Worm (Caenorhabditis elegans) whole organism, mixed stage, embryonic: ENCODE data around the gene gro-1.

Source experiments
- M03D4.4 ChIP-seq: sonication (generic microtip); optimal IDR thresholded peaks from 2 replicates; lab custom pipeline; 2017; ENCODE audit warnings: mild to moderate bottlenecking, missing genetic modification characterization, missing compliant biosample characterization
- bed-3 ChIP-seq: fragments of 200-800 bp; sonication (Bioruptor generic); optimal IDR thresholded peaks from 3 replicates; lab custom pipeline; 2018; ENCODE audit warnings: mild to moderate bottlenecking, missing genetic modification characterization, moderate library complexity, missing compliant biosample characterization
- blmp-1 ChIP-seq: fragments of 150-350 bp; optimal IDR thresholded peaks from 2 replicates; lab custom pipeline; 2014; ENCODE audit warnings: missing biosample characterization, missing genetic modification characterization
- ceh-39 ChIP-seq: fragments of 150-350 bp; optimal IDR thresholded peaks from 2 replicates; lab custom pipeline; 2014; ENCODE audit warnings: missing biosample characterization, missing genetic modification characterization
- ceh-43 ChIP-seq: fragments of 200-800 bp; sonication (Bioruptor generic); optimal IDR thresholded peaks from 2 replicates; lab custom pipeline; 2018; ENCODE audit warnings: mild to moderate bottlenecking, missing genetic modification characterization, moderate library complexity, missing compliant biosample characterization
- ceh-83 ChIP-seq: fragments of 200-800 bp; sonication (Bioruptor generic); optimal IDR thresholded peaks from 2 replicates; lab custom pipeline; 2018; ENCODE audit warnings: mild to moderate bottlenecking, missing genetic modification characterization, missing compliant biosample characterization
- ces-1 ChIP-seq: fragments of 150-350 bp; optimal IDR thresholded peaks from 2 replicates; lab custom pipeline; 2014; ENCODE audit warnings: missing biosample characterization, missing genetic modification reagents, missing genetic modification characterization
- cnd-1 ChIP-seq: fragments of 200-800 bp; sonication (Bioruptor generic); optimal IDR thresholded peaks from 2 replicates; lab custom pipeline; 2018; ENCODE audit warnings: mild to moderate bottlenecking, missing genetic modification characterization, missing compliant biosample characterization
- drap-1 ChIP-seq: fragments of 200-800 bp; sonication (Bioruptor generic); optimal IDR thresholded peaks from 3 replicates; lab custom pipeline; 2018; ENCODE audit warnings: mild to moderate bottlenecking, missing genetic modification characterization, missing compliant biosample characterization
- elt-1 ChIP-seq: sonication (generic microtip); optimal IDR thresholded peaks from 2 replicates; lab custom pipeline; 2017; ENCODE audit warnings: missing genetic modification characterization, mild to moderate bottlenecking, missing compliant biosample characterization, antibody characterized with exemption, moderate library complexity, borderline replicate concordance; ENCODE audit not compliant: insufficient read depth
- elt-3 ChIP-seq: fragments of 150-350 bp; optimal IDR thresholded peaks from 2 replicates; lab custom pipeline; 2014; ENCODE audit warnings: missing biosample characterization, missing genetic modification characterization
- flh-1 ChIP-seq: fragments of 200-800 bp; sonication (Bioruptor generic); optimal IDR thresholded peaks from 2 replicates; lab custom pipeline; 2018; ENCODE audit warnings: mild to moderate bottlenecking, missing genetic modification characterization, moderate library complexity, missing compliant biosample characterization
- ham-2 ChIP-seq: fragments of 200-800 bp; sonication (Bioruptor generic); optimal IDR thresholded peaks from 2 replicates; lab custom pipeline; 2018; ENCODE audit warnings: mild to moderate bottlenecking, missing genetic modification characterization, missing compliant biosample characterization
- hlh-1 ChIP-seq: fragments of 150-350 bp; optimal IDR thresholded peaks from 2 replicates; lab custom pipeline; 2014; ENCODE audit warnings: missing biosample characterization, missing genetic modification reagents, missing genetic modification characterization
- lin-13 ChIP-seq: fragments of 150-350 bp; optimal IDR thresholded peaks from 2 replicates; lab custom pipeline; 2014; ENCODE audit warnings: missing biosample characterization, missing genetic modification characterization
- lin-32 ChIP-seq: fragments of 200-800 bp; sonication (Bioruptor generic); optimal IDR thresholded peaks from 2 replicates; lab custom pipeline; 2018; ENCODE audit warnings: mild to moderate bottlenecking, missing genetic modification characterization, missing compliant biosample characterization
- lsy-2 ChIP-seq: fragments of 150-350 bp; optimal IDR thresholded peaks from 2 replicates; lab custom pipeline; 2014; ENCODE audit warnings: missing biosample characterization, missing genetic modification characterization
- mab-5 ChIP-seq: fragments of 150-350 bp; optimal IDR thresholded peaks from 2 replicates; lab custom pipeline; 2014; ENCODE audit warnings: missing biosample characterization, missing genetic modification characterization
- mep-1 ChIP-seq: fragments of 150-350 bp; optimal IDR thresholded peaks from 2 replicates; lab custom pipeline; 2017; ENCODE audit warnings: missing biosample characterization, missing genetic modification reagents, missing genetic modification characterization, inconsistent platforms
- mls-2 ChIP-seq: sonication (generic microtip); optimal IDR thresholded peaks from 2 replicates; lab custom pipeline; 2016; ENCODE audit warnings: mild to moderate bottlenecking, missing genetic modification characterization, moderate library complexity, missing compliant biosample characterization
- nhr-12 ChIP-seq: fragments of 150-350 bp; optimal IDR thresholded peaks from 2 replicates; lab custom pipeline; 2014; ENCODE audit warnings: missing biosample characterization, missing genetic modification characterization
- nhr-2 ChIP-seq: fragments of 150-350 bp; optimal IDR thresholded peaks from 2 replicates; lab custom pipeline; 2014; ENCODE audit warnings: missing biosample characterization, missing genetic modification characterization
- nhr-237 ChIP-seq: fragments of 150-350 bp; optimal IDR thresholded peaks from 2 replicates; lab custom pipeline; 2014; ENCODE audit warnings: missing biosample characterization, missing genetic modification characterization
- nhr-28 ChIP-seq: fragments of 150-350 bp; optimal IDR thresholded peaks from 2 replicates; lab custom pipeline; 2014; ENCODE audit warnings: missing biosample characterization, missing genetic modification characterization
- nhr-76 ChIP-seq: sonication (generic microtip); optimal IDR thresholded peaks from 2 replicates; lab custom pipeline; 2017; ENCODE audit warnings: missing biosample characterization, missing genetic modification characterization
- pha-4 ChIP-seq: fragments of 150-350 bp; optimal IDR thresholded peaks from 2 replicates; lab custom pipeline; 2018; ENCODE audit warnings: missing biosample characterization, missing genetic modification reagents, missing genetic modification characterization
- sem-2 ChIP-seq: fragments of 200-800 bp; sonication (Bioruptor generic); optimal IDR thresholded peaks from 2 replicates; lab custom pipeline; 2018; ENCODE audit warnings: mild to moderate bottlenecking, missing genetic modification characterization, missing compliant biosample characterization
- snpc-4 ChIP-seq: fragments of 150-350 bp; optimal IDR thresholded peaks from 2 replicates; lab custom pipeline; 2014; ENCODE audit warnings: missing biosample characterization, missing genetic modification characterization
- tbx-8 ChIP-seq: fragments of 200-800 bp; sonication (Bioruptor generic); optimal IDR thresholded peaks from 2 replicates; lab custom pipeline; 2018; ENCODE audit warnings: mild to moderate bottlenecking, missing genetic modification characterization, moderate library complexity, missing compliant biosample characterization
- unc-120 ChIP-seq: sonication (generic microtip); optimal IDR thresholded peaks from 2 replicates; lab custom pipeline; 2017; ENCODE audit warnings: missing genetic modification characterization, missing compliant biosample characterization; ENCODE audit not compliant: poor library complexity, severe bottlenecking
- unc-39 ChIP-seq: fragments of 150-350 bp; optimal IDR thresholded peaks from 2 replicates; lab custom pipeline; 2014; ENCODE audit warnings: missing biosample characterization, missing genetic modification characterization
- unc-62 ChIP-seq: fragments of 150-350 bp; optimal IDR thresholded peaks from 2 replicates; lab custom pipeline; 2014; ENCODE audit warnings: missing biosample characterization, missing genetic modification reagents, missing genetic modification characterization
- zip-8 ChIP-seq: fragments of 150-350 bp; optimal IDR thresholded peaks from 2 replicates; lab custom pipeline; 2014; ENCODE audit warnings: missing biosample characterization, missing genetic modification characterization
- ztf-11 ChIP-seq: fragments of 150-350 bp; optimal IDR thresholded peaks from 2 replicates; lab custom pipeline; 2014; ENCODE audit warnings: missing biosample characterization, missing genetic modification characterization

Gene gro-1

ce11 chrIII:5267217-5267906, 2.4 kb downstream of the gro-1 start, which contains the start of gene ZC395.5:
ZC395.5 (plus strand) TSS chrIII:5267848.
- TF ChIP-seq lin-32 (GFP tag; lab: Kevin White, UChicago) (no peak), zip-8 (tag; lab: Kevin White, UChicago) (peak; percentile 11), ztf-11 (no peak)

DNA sequence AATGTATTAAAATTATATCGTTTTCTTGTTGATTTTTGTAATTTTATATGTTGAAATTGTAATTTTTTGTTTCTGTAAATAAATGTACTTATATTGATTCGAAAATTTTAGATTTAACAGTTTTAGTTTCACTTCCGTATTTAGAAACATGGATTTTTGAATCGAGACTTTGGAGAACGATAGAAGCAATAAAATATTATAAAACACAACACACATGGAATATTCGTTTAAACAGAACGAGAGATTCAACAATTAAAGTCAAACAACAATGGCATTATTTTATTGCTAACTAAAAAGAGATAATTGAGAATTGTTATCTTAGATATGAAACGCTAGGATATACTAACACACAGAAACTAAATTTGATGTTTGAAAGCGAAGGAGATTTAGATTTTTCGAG, 3.6 kb downstream of the gro-1 start:
- TF ChIP-seq M03D4.4 (tag; lab: Kevin White, UChicago) (no peak), drap-1 (GFP tag; lab: Kevin White, UChicago) (no peak)

ce11 chrIII:5269814-5270213, 4.9 kb downstream of the gro-1 start, which contains the start of gene ZC395.4:
ZC395.4 (plus strand) TSS chrIII:5270114.
- TF ChIP-seq unc-120 (tag; lab: Kevin White, UChicago): no peak
- no peak for TF ChIP-seq hlh-1 (tag; lab: Kevin White, UChicago)
- TF ChIP-seq unc-39: no peak
- no peak for TF ChIP-seq mls-2 (tag; lab: Kevin White, UChicago)
- no peak for TF ChIP-seq ces-1 (GFP tag; lab: Kevin White, UChicago)
- TF ChIP-seq bed-3 (GFP tag; lab: Kevin White, UChicago): no peak
- TF ChIP-seq nhr-28 (tag; lab: Kevin White, UChicago): no peak
- TF ChIP-seq ceh-83 (GFP tag; lab: Kevin White, UChicago): no peak
- no peak for TF ChIP-seq M03D4.4 (tag; lab: Kevin White, UChicago)
- TF ChIP-seq mab-5 (tag; lab: Kevin White, UChicago): no peak
- no peak for TF ChIP-seq sem-2 (GFP tag; lab: Kevin White, UChicago)
- TF ChIP-seq cnd-1 (tag; lab: Kevin White, UChicago): no peak
- TF ChIP-seq drap-1 (GFP tag; lab: Kevin White, UChicago): no peak
- TF ChIP-seq elt-3: no peak
- TF ChIP-seq nhr-237 (tag; lab: Kevin White, UChicago): no peak
- TF ChIP-seq flh-1 (GFP tag; lab: Kevin White, UChicago): no peak
- no peak for TF ChIP-seq blmp-1 (tag; lab: Kevin White, UChicago)
- no peak for TF ChIP-seq lin-13 (tag; lab: Kevin White, UChicago)
- TF ChIP-seq nhr-76 (tag; lab: Kevin White, UChicago): no peak
- TF ChIP-seq nhr-2 (tag; lab: Kevin White, UChicago): no peak

ce11 chrIII:5273396-5273857, 8.5 kb downstream of the gro-1 start, which contains the start of gene ztf-8:
ztf-8 (minus strand) TSS chrIII:5273471.
- TF ChIP-seq lsy-2 (tag; lab: Kevin White, UChicago) (no peak), ces-1 (GFP tag; lab: Kevin White, UChicago) (peak; percentile 3), unc-120 (tag; lab: Kevin White, UChicago) (no peak)

DNA sequence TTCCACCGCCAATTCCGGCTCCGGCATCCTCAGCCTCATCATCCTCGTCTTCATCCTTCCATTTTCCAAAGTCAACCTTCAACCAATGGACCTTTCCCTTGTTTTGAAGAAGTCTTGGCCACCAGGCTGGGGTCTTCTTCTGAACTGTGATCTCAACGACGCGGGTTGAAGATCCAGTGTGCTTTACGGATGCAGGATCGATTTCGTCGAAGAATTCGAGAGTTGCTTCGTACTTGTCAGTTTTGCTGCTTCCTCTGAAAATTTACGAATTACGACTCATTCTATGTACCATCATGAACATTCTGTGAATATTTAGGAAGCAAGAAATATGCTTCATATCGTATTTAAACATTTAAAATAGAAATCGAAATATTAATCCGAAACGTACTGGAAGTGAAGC, 9.3 kb downstream of the gro-1 start:
- TF ChIP-seq cnd-1 (tag; lab: Kevin White, UChicago) (no peak), nhr-237 (tag; lab: Kevin White, UChicago) (no peak), flh-1 (GFP tag; lab: Kevin White, UChicago) (no peak), sem-2 (GFP tag; lab: Kevin White, UChicago) (no peak)

DNA sequence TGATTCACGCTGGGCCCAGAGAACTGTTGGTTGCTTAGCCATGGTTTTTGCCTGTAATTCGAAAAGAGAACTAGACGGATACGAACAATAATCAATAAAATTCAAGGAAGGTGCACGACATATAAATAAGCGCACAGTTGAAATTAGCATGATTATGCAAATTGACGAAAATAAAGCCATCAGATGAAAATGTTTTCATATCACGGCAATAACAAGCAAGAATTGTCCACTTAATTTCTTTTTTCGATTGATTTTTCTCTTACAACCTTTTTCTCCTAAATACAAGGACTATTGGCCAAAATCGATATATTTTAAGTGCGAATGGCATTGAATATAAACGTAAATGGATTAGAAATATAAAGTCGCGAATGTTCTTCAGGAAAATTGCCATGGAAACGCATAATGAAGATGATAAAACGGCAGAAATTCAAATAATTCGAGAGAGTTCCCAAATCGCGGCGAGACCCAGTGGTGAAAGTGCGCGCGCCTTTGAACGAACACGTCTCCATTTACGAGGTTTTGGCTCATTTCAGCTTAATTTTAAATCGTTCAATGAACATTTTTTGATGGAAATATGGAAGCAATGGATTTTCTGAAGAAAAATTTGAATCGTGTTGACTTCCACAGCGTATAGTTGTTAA, 9.9 kb downstream of the gro-1 start, which contains the start of the genes daf-41 and toc-1:
Gene daf-41 (minus strand): TSS at position 51 of the 641 bp plus-strand sequence.
Gene toc-1 (plus strand): TSS at position 537 of the 641 bp plus-strand sequence.
- TF ChIP-seq nhr-237 (tag; lab: Kevin White, UChicago) (peak; percentile 24), ceh-83 (GFP tag; lab: Kevin White, UChicago) (no peak), drap-1 (GFP tag; lab: Kevin White, UChicago) (no peak), ham-2 (no peak), zip-8 (tag; lab: Kevin White, UChicago) (no peak), elt-3 (no peak), lin-13 (tag; lab: Kevin White, UChicago) (no peak), pha-4 (tag; lab: Kevin White, UChicago) (no peak), ces-1 (GFP tag; lab: Kevin White, UChicago) (peak; percentile 72), nhr-12 (tag; lab: Kevin White, UChicago) (no peak), tbx-8 (GFP tag; lab: Kevin White, UChicago) (no peak), mep-1 (tag; lab: Kevin White, UChicago) (peak; percentile 64), M03D4.4 (tag; lab: Kevin White, UChicago) (no peak), unc-62 (no peak), elt-1 (tag; lab: Kevin White, UChicago) (no peak), cnd-1 (tag; lab: Kevin White, UChicago) (no peak), blmp-1 (tag; lab: Kevin White, UChicago) (no peak), sem-2 (GFP tag; lab: Kevin White, UChicago) (no peak), ceh-43 (no peak), mls-2 (tag; lab: Kevin White, UChicago) (peak; percentile 55), unc-120 (tag; lab: Kevin White, UChicago) (peak; percentile 56), ceh-39 (no peak), snpc-4 (no peak), unc-39 (no peak), nhr-2 (tag; lab: Kevin White, UChicago) (no peak), nhr-28 (tag; lab: Kevin White, UChicago) (no peak), ztf-11 (no peak), nhr-76 (tag; lab: Kevin White, UChicago) (no peak), hlh-1 (tag; lab: Kevin White, UChicago) (no peak)
